Worm (Caenorhabditis elegans) whole organism, late embryonic: ENCODE measurements around the gene F59E12.9.

Experiments used
- C08G9.2 ChIP-seq: sonication (generic microtip); optimal IDR thresholded peaks from 2 replicates; lab custom pipeline; 2016; ENCODE audit warnings: mild to moderate bottlenecking, missing genetic modification characterization, moderate library complexity, missing compliant biosample characterization
- ahr-1 ChIP-seq: sonication (generic microtip); optimal IDR thresholded peaks from 2 replicates; lab custom pipeline; 2016; ENCODE audit warnings: missing genetic modification characterization, missing compliant biosample characterization
- ama-1 ChIP-seq: fragments of 150-350 bp; optimal IDR thresholded peaks from 2 replicates; lab custom pipeline; 2014
- ceh-14 ChIP-seq: sonication (generic microtip); optimal IDR thresholded peaks from 2 replicates; lab custom pipeline; 2016; ENCODE audit warnings: missing genotype, missing genetic modification characterization, missing compliant biosample characterization
- ceh-2 ChIP-seq: sonication (generic microtip); optimal IDR thresholded peaks from 2 replicates; lab custom pipeline; 2016; ENCODE audit warnings: missing genotype, missing genetic modification characterization, missing compliant biosample characterization
- fkh-10 ChIP-seq: fragments of 150-350 bp; optimal IDR thresholded peaks from 2 replicates; lab custom pipeline; 2014; ENCODE audit warnings: missing biosample characterization, missing genetic modification reagents, missing genetic modification characterization
- hlh-13 ChIP-seq: fragments of 200-800 bp; sonication (Bioruptor generic); optimal IDR thresholded peaks from 2 replicates; lab custom pipeline; 2018; ENCODE audit warnings: mild to moderate bottlenecking, missing genetic modification characterization, missing compliant biosample characterization
- lin-11 ChIP-seq: fragments of 200-800 bp; sonication (Bioruptor generic); optimal IDR thresholded peaks from 2 replicates; lab custom pipeline; 2018; ENCODE audit warnings: mild to moderate bottlenecking, missing genetic modification characterization, missing compliant biosample characterization
- nfya-1 ChIP-seq: sonication (generic microtip); optimal IDR thresholded peaks from 2 replicates; lab custom pipeline; 2017; ENCODE audit warnings: missing genetic modification characterization, mild to moderate bottlenecking, missing compliant biosample characterization, antibody characterized with exemption, moderate library complexity
- pha-4 ChIP-seq: fragments of 150-350 bp; optimal IDR thresholded peaks from 2 replicates; lab custom pipeline; 2018; ENCODE audit warnings: missing biosample characterization, missing genetic modification reagents, missing genetic modification characterization
- sdc-2 ChIP-seq: sonication (generic microtip); optimal IDR thresholded peaks from 2 replicates; lab custom pipeline; 2016; ENCODE audit warnings: missing genotype, missing genetic modification characterization, missing compliant biosample characterization
- sox-4 ChIP-seq: sonication (generic microtip); optimal IDR thresholded peaks from 2 replicates; lab custom pipeline; 2017; ENCODE audit warnings: mild to moderate bottlenecking, missing genetic modification characterization, inconsistent platforms, missing compliant biosample characterization
- tbx-7 ChIP-seq: sonication (generic microtip); optimal IDR thresholded peaks from 2 replicates; lab custom pipeline; 2016; ENCODE audit warnings: missing genotype, missing genetic modification characterization, missing compliant biosample characterization
- zip-5 ChIP-seq: sonication (generic microtip); optimal IDR thresholded peaks from 2 replicates; lab custom pipeline; 2016; ENCODE audit warnings: missing genetic modification characterization, missing compliant biosample characterization

- TF ChIP-seq tbx-7 (tag; lab: Kevin White, UChicago): no peak
- no peak for TF ChIP-seq nfya-1 (tag; lab: Kevin White, UChicago)
- TF ChIP-seq ama-1: no peak
- TF ChIP-seq ceh-2 (tag; lab: Kevin White, UChicago): no peak
- TF ChIP-seq ahr-1 (tag; lab: Kevin White, UChicago): no peak
- no peak for TF ChIP-seq C08G9.2
- TF ChIP-seq hlh-13: no peak
- TF ChIP-seq sdc-2 (tag; lab: Kevin White, UChicago): no peak
- TF ChIP-seq zip-5 (tag; lab: Kevin White, UChicago): no peak
- no peak for TF ChIP-seq ceh-14 (tag; lab: Kevin White, UChicago)
- no peak for TF ChIP-seq fkh-10 (GFP tag; lab: Kevin White, UChicago)
- no peak for TF ChIP-seq lin-11 (tag; lab: Kevin White, UChicago)
- TF ChIP-seq pha-4 (tag; lab: Kevin White, UChicago): no peak
- TF ChIP-seq sox-4: no peak
Measured at ce11 chrII:5642110-5642509, 4.7 kb downstream of the F59E12.9 start.
